Worm (Caenorhabditis elegans): ENCODE results near the gene M04C3.5.

M04C3.5 gene

ce11 chrV:19410663-19411062 lies 38.9 kb upstream of the M04C3.5 start, which contains the start of gene C25F9.5:
Gene C25F9.5 (minus strand): TSS chrV:19410857.
- TF ChIP-seq unc-120 (tag; optimal IDR thresholded peaks at IDR 0.05; ENCODE audit: poor library complexity, severe bottlenecking): no peak
- TF ChIP-seq sptf-1 (tag; optimal IDR thresholded peaks at IDR 0.05): no peak
- TF ChIP-seq cnd-1 (tag; optimal IDR thresholded peaks at IDR 0.05): no peak
- TF ChIP-seq drap-1 (GFP tag; optimal IDR thresholded peaks at IDR 0.05): no peak
- TF ChIP-seq hlh-1 (tag; optimal IDR thresholded peaks at IDR 0.05): no peak
- no peak for TF ChIP-seq elt-1 (tag; optimal IDR thresholded peaks at IDR 0.05; ENCODE audit: borderline replicate concordance, insufficient read depth)
- TF ChIP-seq nhr-2 (tag; optimal IDR thresholded peaks at IDR 0.05): no peak
- TF ChIP-seq ham-2 (GFP tag; optimal IDR thresholded peaks at IDR 0.05): no peak
- TF ChIP-seq nhr-237 (tag; optimal IDR thresholded peaks at IDR 0.05): no peak
- no peak for TF ChIP-seq mab-5 (tag; optimal IDR thresholded peaks at IDR 0.05)
- TF ChIP-seq mls-2 (tag; optimal IDR thresholded peaks at IDR 0.05): no peak
- TF ChIP-seq flh-1 (GFP tag; optimal IDR thresholded peaks at IDR 0.05): no peak
- no peak for TF ChIP-seq tbx-8 (GFP tag; optimal IDR thresholded peaks at IDR 0.05)
- no peak for TF ChIP-seq zip-8 (tag; optimal IDR thresholded peaks at IDR 0.05)
- TF ChIP-seq ceh-83 (GFP tag; optimal IDR thresholded peaks at IDR 0.05): no peak
- no peak for TF ChIP-seq ztf-11 (tag; optimal IDR thresholded peaks at IDR 0.05)
- TF ChIP-seq elt-3 (tag; optimal IDR thresholded peaks at IDR 0.05): no peak
- TF ChIP-seq unc-62 (GFP tag; optimal IDR thresholded peaks at IDR 0.05): no peak
- no peak for TF ChIP-seq unc-39 (tag; optimal IDR thresholded peaks at IDR 0.05)
- TF ChIP-seq blmp-1 (tag; optimal IDR thresholded peaks at IDR 0.05): no peak

- TF ChIP-seq unc-39 (tag; optimal IDR thresholded peaks at IDR 0.05) (no peak), bed-3 (GFP tag; optimal IDR thresholded peaks at IDR 0.05) (no peak), lsy-2 (tag; optimal IDR thresholded peaks at IDR 0.05) (no peak), nhr-28 (tag; optimal IDR thresholded peaks at IDR 0.05) (no peak), pha-4 (tag; optimal IDR thresholded peaks at IDR 0.05) (no peak), nhr-237 (tag; optimal IDR thresholded peaks at IDR 0.05) (no peak), sem-2 (GFP tag; optimal IDR thresholded peaks at IDR 0.05) (no peak), tbx-8 (GFP tag; optimal IDR thresholded peaks at IDR 0.05) (no peak), nhr-2 (tag; optimal IDR thresholded peaks at IDR 0.05) (no peak), ztf-11 (tag; optimal IDR thresholded peaks at IDR 0.05) (no peak), lin-13 (tag; optimal IDR thresholded peaks at IDR 0.05) (no peak), sptf-1 (tag; optimal IDR thresholded peaks at IDR 0.05) (no peak)
Measured at ce11 chrV:19416475-19416874, 33.1 kb upstream of the M04C3.5 start, which contains the start of the genes C25F9.4 and C25F9.9. Gene C25F9.4 (minus strand): TSS chrV:19416575. Gene C25F9.9 (plus strand): TSS chrV:19416611.

ce11 chrV:19417836-19418235 lies 31.7 kb upstream of the M04C3.5 start, which contains the start of gene C25F9.15:
Gene C25F9.15 (plus strand): TSS chrV:19418136.
- no peak for TF ChIP-seq mab-5 (tag; optimal IDR thresholded peaks at IDR 0.05)
- TF ChIP-seq nhr-76 (tag; optimal IDR thresholded peaks at IDR 0.05): no peak
- no peak for TF ChIP-seq tbx-8 (GFP tag; optimal IDR thresholded peaks at IDR 0.05)
- TF ChIP-seq lin-13 (tag; optimal IDR thresholded peaks at IDR 0.05): no peak

ce11 chrV:19421131-19421530 lies 28.4 kb upstream of the M04C3.5 start, which contains the start of gene C25F9.2:
Gene C25F9.2 (plus strand): TSS chrV:19421471.
- TF ChIP-seq nhr-12 (tag; optimal IDR thresholded peaks at IDR 0.05) (no peak), unc-39 (tag; optimal IDR thresholded peaks at IDR 0.05) (no peak), zip-8 (tag; optimal IDR thresholded peaks at IDR 0.05) (peak; percentile 99), mab-5 (tag; optimal IDR thresholded peaks at IDR 0.05) (no peak)

- TF ChIP-seq elt-3 (tag; optimal IDR thresholded peaks at IDR 0.05) (no peak), cnd-1 (tag; optimal IDR thresholded peaks at IDR 0.05) (no peak), elt-1 (tag; optimal IDR thresholded peaks at IDR 0.05; ENCODE audit: borderline replicate concordance, insufficient read depth) (no peak), unc-62 (GFP tag; optimal IDR thresholded peaks at IDR 0.05) (no peak), mab-5 (tag; optimal IDR thresholded peaks at IDR 0.05) (no peak), nhr-12 (tag; optimal IDR thresholded peaks at IDR 0.05) (no peak), nhr-237 (tag; optimal IDR thresholded peaks at IDR 0.05) (no peak), sptf-1 (tag; optimal IDR thresholded peaks at IDR 0.05) (no peak), lin-13 (tag; optimal IDR thresholded peaks at IDR 0.05) (no peak), tbx-8 (GFP tag; optimal IDR thresholded peaks at IDR 0.05) (no peak)
Measured at ce11 chrV:19428097-19428496, 21.4 kb upstream of the M04C3.5 start.

- peak; percentile 60 for TF ChIP-seq elt-1 (tag; optimal IDR thresholded peaks at IDR 0.05; ENCODE audit: borderline replicate concordance, insufficient read depth)
- no peak for TF ChIP-seq ceh-39 (tag; optimal IDR thresholded peaks at IDR 0.05)
- no peak for TF ChIP-seq ceh-43 (GFP tag; optimal IDR thresholded peaks at IDR 0.05)
- peak; percentile 71 for TF ChIP-seq ham-2 (GFP tag; optimal IDR thresholded peaks at IDR 0.05)
Measured at ce11 chrV:19428936-19429335, 20.6 kb upstream of the M04C3.5 start.
